Fruit fly (Drosophila melanogaster): ENCODE measurements around the gene Sytalpha.

Gene Sytalpha

dm6 chr2L:17558111-17558773, 33.8 kb upstream of the Sytalpha start (continued):
- no peak for TF ChIP-seq CG14667 (GFP tag; IDR thresholded peaks at IDR 0.05)
- TF ChIP-seq fd102C (GFP tag; optimal IDR thresholded peaks at IDR 0.05), result no peak
- TF ChIP-seq CG31224 (GFP tag; IDR thresholded peaks at IDR 0.05), result no peak
- TF ChIP-seq fd64A (GFP tag; optimal IDR thresholded peaks at IDR 0.05), result no peak
- no peak for TF ChIP-seq pita (GFP tag; optimal IDR thresholded peaks at IDR 0.05)
- TF ChIP-seq ftz-f1 (GFP tag; optimal IDR thresholded peaks at IDR 0.05), result no peak
- no peak for TF ChIP-seq CG4707 (GFP tag; optimal IDR thresholded peaks at IDR 0.05)
- no peak for TF ChIP-seq Six4 (GFP tag; optimal IDR thresholded peaks at IDR 0.05)
- no peak for TF ChIP-seq tll (GFP tag; optimal IDR thresholded peaks at IDR 0.05)
- TF ChIP-seq abd-A (tag; optimal IDR thresholded peaks at IDR 0.05), result peak; percentile 92
- no peak for TF ChIP-seq CG2129 (GFP tag; IDR thresholded peaks at IDR 0.05; ENCODE audit: partially characterized antibody)
- TF ChIP-seq Sin3A (optimal IDR thresholded peaks at IDR 0.05), result no peak
- TF ChIP-seq HHEX (GFP tag; optimal IDR thresholded peaks at IDR 0.05), result no peak
- no peak for TF ChIP-seq org-1 (GFP tag; optimal IDR thresholded peaks at IDR 0.05)
- TF ChIP-seq Mad (GFP tag; optimal IDR thresholded peaks at IDR 0.05), result no peak
- no peak for TF ChIP-seq CG11398 (GFP tag; optimal IDR thresholded peaks at IDR 0.05)
- TF ChIP-seq HLH4C (GFP tag; IDR thresholded peaks at IDR 0.05; ENCODE audit: partially characterized antibody), result no peak
- peak; percentile 36 for TF ChIP-seq Sox100B (GFP tag; optimal IDR thresholded peaks at IDR 0.05)
- TF ChIP-seq lov (optimal IDR thresholded peaks at IDR 0.05), result no peak
- no peak for TF ChIP-seq lov (GFP tag; IDR thresholded peaks at IDR 0.05)
- no peak for TF ChIP-seq Scr (GFP tag; IDR thresholded peaks at IDR 0.05; ENCODE audit: partially characterized antibody)
- TF ChIP-seq crc (GFP tag; optimal IDR thresholded peaks at IDR 0.05), result no peak
- no peak for TF ChIP-seq CG2202 (tag; optimal IDR thresholded peaks at IDR 0.05)
- TF ChIP-seq ttk (GFP tag; IDR thresholded peaks at IDR 0.05), result no peak
- TF ChIP-seq CG7556 (GFP tag; optimal IDR thresholded peaks at IDR 0.05), result peak; percentile 76
- TF ChIP-seq ranshi (GFP tag; IDR thresholded peaks at IDR 0.05), result no peak
- no peak for TF ChIP-seq btn (GFP tag; optimal IDR thresholded peaks at IDR 0.05)
- TF ChIP-seq HLH54F (GFP tag; optimal IDR thresholded peaks at IDR 0.05), result no peak
- TF ChIP-seq ATbp (GFP tag; optimal IDR thresholded peaks at IDR 0.05), result no peak
- TF ChIP-seq CG8359 (GFP tag; optimal IDR thresholded peaks at IDR 0.05; ENCODE audit: borderline replicate concordance), result no peak
- no peak for TF ChIP-seq Poxn (GFP tag; IDR thresholded peaks at IDR 0.05)
- no peak for TF ChIP-seq Dp (GFP tag; optimal IDR thresholded peaks at IDR 0.05)
- TF ChIP-seq CG11696 (GFP tag; IDR thresholded peaks at IDR 0.05), result no peak
- peak; percentile 52 for TF ChIP-seq CG6854 (GFP tag; optimal IDR thresholded peaks at IDR 0.05)
- no peak for TF ChIP-seq Spps (tag; optimal IDR thresholded peaks at IDR 0.05)
- no peak for TF ChIP-seq Lpt (GFP tag; optimal IDR thresholded peaks at IDR 0.05)
- TF ChIP-seq Hmr (GFP tag; optimal IDR thresholded peaks at IDR 0.05), result peak; percentile 70
- no peak for TF ChIP-seq Atf3 (GFP tag; optimal IDR thresholded peaks at IDR 0.05)
- TF ChIP-seq GATAe (GFP tag; conservative IDR thresholded peaks at IDR 0.05), result no peak
- no peak for TF ChIP-seq Pdp1 (GFP tag; optimal IDR thresholded peaks at IDR 0.05)
- TF ChIP-seq toy (GFP tag; IDR thresholded peaks at IDR 0.05), result no peak
- TF ChIP-seq CG17612 (GFP tag; IDR thresholded peaks at IDR 0.05), result no peak
- 0 out of 2 replicates have a peak, but pooled peaks have one; percentile 30 for TF ChIP-seq slbo (GFP tag; IDR thresholded peaks at IDR 0.05)
- no peak; the same call in 2 of the 3 replicates for TF ChIP-seq zen2 (GFP tag; IDR thresholded peaks at IDR 0.05; ENCODE audit: partially characterized antibody)
- no peak for TF ChIP-seq Hr78 (GFP tag; optimal IDR thresholded peaks at IDR 0.05)
- no peak for TF ChIP-seq CG9609 (GFP tag; optimal IDR thresholded peaks at IDR 0.05)
- TF ChIP-seq CHES-1-like (GFP tag; optimal IDR thresholded peaks at IDR 0.05), result no peak
- no peak for TF ChIP-seq CG14014 (GFP tag; IDR thresholded peaks at IDR 0.05)
- no peak for TF ChIP-seq CG31365 (tag; optimal IDR thresholded peaks at IDR 0.05)
- peak; percentile 35 for TF ChIP-seq gcm (GFP tag; optimal IDR thresholded peaks at IDR 0.05)

Data from whole organism, embryonic.